Fruit fly (Drosophila melanogaster): ENCODE measurements around the gene TotE.
A peak's percentile ranks its signal among the peaks of the same experiment; 100 is the strongest.

TotE gene

dm6 chr2L:19887468-19887867 is 25.8 kb downstream of the TotE start (continued):
- TF ChIP-seq Lpt (GFP tag; optimal IDR thresholded peaks at IDR 0.05) (peak; percentile 78), CG5953 (GFP tag; IDR thresholded peaks at IDR 0.05) (0 out of 2 replicates have a peak, but pooled peaks have one; percentile 12), Drgx (GFP tag; IDR thresholded peaks at IDR 0.05) (no peak), Antp (GFP tag; optimal IDR thresholded peaks at IDR 0.05) (peak; percentile 79), CG15514 (GFP tag; optimal IDR thresholded peaks at IDR 0.05) (peak; percentile 88), D19B (GFP tag; optimal IDR thresholded peaks at IDR 0.05) (peak; percentile 22), trem (tag; optimal IDR thresholded peaks at IDR 0.05) (peak; percentile 63), sna (GFP tag; IDR thresholded peaks at IDR 0.05; ENCODE audit: partially characterized antibody) (no peak), pum (GFP tag; optimal IDR thresholded peaks at IDR 0.05) (peak; percentile 76), jigr1 (GFP tag; IDR thresholded peaks at IDR 0.05) (no peak), CG32767 (GFP tag; IDR thresholded peaks at IDR 0.05) (no peak; the same call in 1 of the 2 replicates), ap (GFP tag; IDR thresholded peaks at IDR 0.05) (no peak; the same call in 1 of the 2 replicates), sisA (GFP tag; IDR thresholded peaks at IDR 0.05) (peak; percentile 74), chinmo (GFP tag; IDR thresholded peaks at IDR 0.05; ENCODE audit: partially characterized antibody) (no peak), Rx (GFP tag; IDR thresholded peaks at IDR 0.05) (no peak), ken (GFP tag; IDR thresholded peaks at IDR 0.05) (peak; percentile 81), Abd-B (GFP tag; optimal IDR thresholded peaks at IDR 0.05) (peak; percentile 76), CG6689 (GFP tag; IDR thresholded peaks at IDR 0.05) (no peak), bigmax (GFP tag; optimal IDR thresholded peaks at IDR 0.05) (peak; percentile 24), Chrac-16 (GFP tag; optimal IDR thresholded peaks at IDR 0.05) (peak; percentile 65), grn (GFP tag; optimal IDR thresholded peaks at IDR 0.05) (no peak), CG12744 (GFP tag; optimal IDR thresholded peaks at IDR 0.05) (peak; percentile 54), CG14710 (tag; optimal IDR thresholded peaks at IDR 0.05) (peak; percentile 78), Pdp1 (GFP tag; optimal IDR thresholded peaks at IDR 0.05) (peak; percentile 76 to 94), esg (GFP tag; conservative IDR thresholded peaks at IDR 0.05) (0 out of 2 replicates have a peak, but pooled peaks have one; percentile 9), CG4820 (GFP tag; optimal IDR thresholded peaks at IDR 0.05) (peak; percentile 75), fru (optimal IDR thresholded peaks at IDR 0.05) (no peak), CG10321 (GFP tag; IDR thresholded peaks at IDR 0.05) (no peak), ash1 (GFP tag; optimal IDR thresholded peaks at IDR 0.05) (no peak), crol (GFP tag; IDR thresholded peaks at IDR 0.05) (no peak), CG15479 (GFP tag; optimal IDR thresholded peaks at IDR 0.05) (no peak), Gsc (GFP tag; IDR thresholded peaks at IDR 0.05) (no peak), da (GFP tag; optimal IDR thresholded peaks at IDR 0.05) (peak; percentile 28), CG30403 (GFP tag; optimal IDR thresholded peaks at IDR 0.05) (peak; percentile 67), HLH4C (GFP tag; IDR thresholded peaks at IDR 0.05; ENCODE audit: partially characterized antibody) (no peak), ranshi (GFP tag; IDR thresholded peaks at IDR 0.05) (peak; percentile 73), CG7839 (tag; optimal IDR thresholded peaks at IDR 0.05) (peak; percentile 56), CG2678 (tag; optimal IDR thresholded peaks at IDR 0.05) (peak; percentile 45), Mad (GFP tag; optimal IDR thresholded peaks at IDR 0.05) (peak; percentile 56), CG33213 (GFP tag; optimal IDR thresholded peaks at IDR 0.05) (peak; percentile 88), CG9876 (GFP tag; optimal IDR thresholded peaks at IDR 0.05) (peak; percentile 74), tx (GFP tag; optimal IDR thresholded peaks at IDR 0.05) (peak; percentile 10), Oli (tag; optimal IDR thresholded peaks at IDR 0.05) (peak; percentile 36), Ada2b (GFP tag; IDR thresholded peaks at IDR 0.05) (no peak), CG34224 (GFP tag; IDR thresholded peaks at IDR 0.05; ENCODE audit: partially characterized antibody) (no peak), crc (GFP tag; optimal IDR thresholded peaks at IDR 0.05) (no peak), CG12104 (GFP tag; optimal IDR thresholded peaks at IDR 0.05) (peak; percentile 9), Tbp (GFP tag; optimal IDR thresholded peaks at IDR 0.05) (no peak), cato (GFP tag; optimal IDR thresholded peaks at IDR 0.05; ENCODE audit: borderline replicate concordance) (no peak), CG10274 (GFP tag; optimal IDR thresholded peaks at IDR 0.05) (peak; percentile 28), prd (optimal IDR thresholded peaks at IDR 0.05) (peak in 1 of 2 experiments; percentile 76), prd (GFP tag; IDR thresholded peaks at IDR 0.05) (peak; percentile 76)

Measured in whole organism, embryonic.